Fruit fly (Drosophila melanogaster) whole organism, prepupa: ENCODE data around the gene Hsc70-3.

Source experiments
- Blimp-1 ChIP-seq: fragments of 200-800 bp; sonication (Bioruptor generic); optimal IDR thresholded peaks from 3 replicates; lab custom pipeline; 2017; ENCODE audit warnings: missing biosample characterization, missing genetic modification characterization, mild to moderate bottlenecking, moderate library complexity, missing genetic modification reagents
- CG10631 ChIP-seq: fragments of 200-800 bp; sonication (Bioruptor generic); optimal IDR thresholded peaks from 2 replicates; lab custom pipeline; 2016; ENCODE audit warnings: missing biosample characterization, missing genetic modification characterization
- CG3919 ChIP-seq: fragments of 200-800 bp; sonication (Bioruptor generic); optimal IDR thresholded peaks from 3 replicates; lab custom pipeline; 2016; ENCODE audit warnings: missing biosample characterization, missing genetic modification characterization
- CG8119 ChIP-seq: fragments of 200-800 bp; sonication (Bioruptor generic); IDR thresholded peaks from 3 replicates; pipeline ENCODE4 v1.3.6; 2022; ENCODE audit warnings: missing biosample characterization, missing genetic modification characterization
- Eip93F ChIP-seq: fragments of 200-800 bp; sonication (Bioruptor generic); optimal IDR thresholded peaks from 2 replicates; lab custom pipeline; 2016; ENCODE audit warnings: missing biosample characterization, mild to moderate bottlenecking, missing genetic modification characterization
- Gug ChIP-seq: fragments of 200-800 bp; sonication (Bioruptor generic); IDR thresholded peaks from 2 replicates; pipeline ENCODE4 v1.3.6; 2022; ENCODE audit warnings: missing biosample characterization, missing genetic modification characterization
- Hr39 ChIP-seq: fragments of 200-800 bp; sonication (Bioruptor generic); optimal IDR thresholded peaks from 2 replicates; lab custom pipeline; 2016; ENCODE audit warnings: missing biosample characterization, missing genetic modification characterization
- Lpt ChIP-seq: fragments of 200-800 bp; sonication (Bioruptor generic); optimal IDR thresholded peaks from 3 replicates; lab custom pipeline; 2016; ENCODE audit warnings: missing biosample characterization, missing genetic modification characterization
- Met ChIP-seq: fragments of 200-800 bp; sonication (Bioruptor generic); optimal IDR thresholded peaks from 3 replicates; lab custom pipeline; 2016; ENCODE audit warnings: missing biosample characterization, missing genetic modification characterization
- Sox15 ChIP-seq: fragments of 200-800 bp; sonication (Bioruptor generic); optimal IDR thresholded peaks from 3 replicates; lab custom pipeline; 2016; ENCODE audit warnings: missing biosample characterization, missing genetic modification characterization
- vri ChIP-seq: fragments of 200-800 bp; sonication (Bioruptor generic); optimal IDR thresholded peaks from 3 replicates; lab custom pipeline; 2016; ENCODE audit warnings: missing biosample characterization, mild to moderate bottlenecking, missing genetic modification characterization

DNA sequence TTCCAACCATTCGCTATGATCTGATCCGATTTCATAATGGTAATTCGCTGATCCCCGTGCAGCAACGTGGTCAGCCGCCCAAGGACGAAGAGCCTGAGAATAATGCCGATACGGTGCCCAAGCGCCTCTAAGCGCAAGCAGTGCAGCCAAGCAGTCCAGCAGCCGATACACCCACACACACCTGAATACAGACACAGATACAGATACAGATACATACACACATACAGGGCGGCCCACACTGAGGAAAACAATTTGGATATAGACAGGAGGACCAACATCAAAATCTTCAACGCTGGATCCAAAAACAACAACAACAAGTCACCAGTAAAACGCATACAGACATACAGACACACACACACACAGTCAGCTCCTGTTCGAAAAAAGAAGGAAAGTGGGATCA is 7.0 kb downstream of the Hsc70-3 start:
- TF ChIP-seq Eip93F (GFP tag; lab: Kevin White, UChicago) (no peak), Hr39 (GFP tag; lab: Kevin White, UChicago) (no peak), CG8119 (no peak), vri (GFP tag; lab: Kevin White, UChicago) (no peak), CG3919 (GFP tag; lab: Kevin White, UChicago) (no peak), Lpt (GFP tag; lab: Kevin White, UChicago) (no peak), Met (GFP tag; lab: Kevin White, UChicago) (no peak), Gug (GFP tag; lab: Robert Waterston, UW) (no peak), Sox15 (no peak), Blimp-1 (GFP tag; lab: Kevin White, UChicago) (no peak), CG10631 (GFP tag; lab: Kevin White, UChicago) (no peak)
